Worm (Caenorhabditis elegans): ENCODE measurements around the gene F42A9.3.

The F42A9.3 gene

ce11 chrIV:8587057-8587456, 30.0 kb upstream of the F42A9.3 start (continued):
- TF ChIP-seq lin-39 (tag; optimal IDR thresholded peaks at IDR 0.05) (peak; percentile 49), pax-3 (tag; optimal IDR thresholded peaks at IDR 0.05) (no peak), unc-86 (tag; optimal IDR thresholded peaks at IDR 0.05) (peak; percentile 66), zip-4 (GFP tag; optimal IDR thresholded peaks at IDR 0.05) (no peak), swsn-7 (tag; optimal IDR thresholded peaks at IDR 0.05) (peak; percentile 38), dpl-1 (GFP tag; optimal IDR thresholded peaks at IDR 0.05) (peak in 2 of 3 experiments; percentile 12 to 38), nhr-11 (tag; optimal IDR thresholded peaks at IDR 0.05) (no peak)

DNA sequence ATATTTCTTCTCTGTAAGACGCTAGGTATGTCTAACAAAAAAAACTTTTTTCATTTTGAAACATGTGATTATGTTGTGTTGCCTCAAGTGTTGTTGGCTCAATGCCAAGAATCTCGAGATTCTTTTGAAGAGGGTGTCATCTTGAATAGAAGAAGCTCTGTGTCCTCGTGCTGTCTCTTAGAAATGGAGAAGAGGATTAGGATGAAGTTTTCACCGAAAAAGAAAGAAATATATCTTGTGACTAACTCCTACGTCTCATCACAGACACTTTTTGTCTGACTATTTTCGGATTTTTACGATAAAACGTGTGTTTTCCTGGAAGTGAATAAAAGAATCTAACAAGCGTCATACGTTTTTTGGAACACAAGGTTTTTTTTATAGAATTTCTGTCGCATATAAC, 29.5 kb upstream of the F42A9.3 start:
- TF ChIP-seq hlh-17 (GFP tag; optimal IDR thresholded peaks at IDR 0.05; ENCODE audit: borderline replicate concordance) (no peak), ceh-63 (GFP tag; optimal IDR thresholded peaks at IDR 0.05) (no peak), swsn-7 (tag; optimal IDR thresholded peaks at IDR 0.05) (no peak), zag-1 (tag; optimal IDR thresholded peaks at IDR 0.05) (no peak), fkh-4 (tag; optimal IDR thresholded peaks at IDR 0.05; ENCODE audit: borderline replicate concordance) (no peak), blmp-1 (tag; optimal IDR thresholded peaks at IDR 0.05) (no peak), fkh-8 (tag; optimal IDR thresholded peaks at IDR 0.05) (peak; percentile 53), unc-86 (tag; optimal IDR thresholded peaks at IDR 0.05) (peak; percentile 50), ceh-90 (tag; optimal IDR thresholded peaks at IDR 0.05) (no peak), nhr-84 (tag; optimal IDR thresholded peaks at IDR 0.05) (no peak), tbx-2 (tag; optimal IDR thresholded peaks at IDR 0.05) (no peak), zip-4 (GFP tag; optimal IDR thresholded peaks at IDR 0.05) (no peak), irx-1 (tag; optimal IDR thresholded peaks at IDR 0.05) (no peak), dsc-1 (tag; optimal IDR thresholded peaks at IDR 0.05) (peak; percentile 87), lsy-2 (tag; optimal IDR thresholded peaks at IDR 0.05) (peak in 1 of 2 experiments; percentile 7), pax-3 (tag; optimal IDR thresholded peaks at IDR 0.05) (peak; percentile 83), sox-4 (tag; optimal IDR thresholded peaks at IDR 0.05) (peak; percentile 73), jun-1 (tag; optimal IDR thresholded peaks at IDR 0.05) (no peak), unc-130 (tag; optimal IDR thresholded peaks at IDR 0.05) (no peak), mef-2 (tag; optimal IDR thresholded peaks at IDR 0.05) (peak; percentile 58), nhr-71 (tag; optimal IDR thresholded peaks at IDR 0.05) (peak; percentile 55), ztf-4 (tag; optimal IDR thresholded peaks at IDR 0.05) (peak; percentile 18), fkh-10 (GFP tag; optimal IDR thresholded peaks at IDR 0.05) (peak; percentile 9), mep-1 (tag; optimal IDR thresholded peaks at IDR 0.05) (peak; percentile 4), lin-14 (GFP tag; optimal IDR thresholded peaks at IDR 0.05) (peak; percentile 25), nhr-47 (tag; optimal IDR thresholded peaks at IDR 0.05) (peak; percentile 19), hlh-4 (tag; optimal IDR thresholded peaks at IDR 0.05) (no peak), lin-13 (GFP tag; optimal IDR thresholded peaks at IDR 0.05) (peak; percentile 20), ceh-88 (GFP tag; IDR thresholded peaks at IDR 0.05) (no peak)

- TF ChIP-seq mep-1 (tag; optimal IDR thresholded peaks at IDR 0.05) (no peak), mdl-1 (tag; optimal IDR thresholded peaks at IDR 0.05) (no peak)
These were observed 21.7 kb upstream of the F42A9.3 start, which contains the start of gene Y59H11AR.3 for ce11 chrIV:8595317-8595716. Gene Y59H11AR.3 (minus strand): TSS chrIV:8595417.

DNA sequence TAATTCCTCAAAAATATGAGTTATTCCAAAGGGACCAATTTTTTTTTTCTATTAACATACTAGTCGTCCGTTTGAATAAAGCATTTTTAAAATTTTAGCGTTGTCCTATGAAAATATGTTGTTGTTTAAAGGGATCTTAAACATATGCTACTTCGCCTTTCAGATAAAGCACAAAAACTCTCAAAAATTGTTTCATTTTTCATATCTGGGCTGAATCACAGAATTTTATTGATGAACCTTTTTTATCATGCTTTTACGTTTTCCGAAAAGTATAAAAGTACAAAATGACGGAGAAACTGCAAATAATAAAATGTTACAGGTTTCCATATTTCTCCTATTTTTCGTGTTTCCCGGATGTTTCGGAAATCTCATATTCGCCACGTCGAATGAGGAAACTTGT, 21.3 kb upstream of the F42A9.3 start, which contains the start of gene clec-181:
Gene clec-181 (plus strand): TSS at position 301 of the 400 bp plus-strand sequence.
- no peak for TF ChIP-seq lin-15B (tag; optimal IDR thresholded peaks at IDR 0.05)
- no peak for TF ChIP-seq Y116A8C.19 (tag; optimal IDR thresholded peaks at IDR 0.05; ENCODE audit: borderline replicate concordance)
- TF ChIP-seq swsn-7 (tag; optimal IDR thresholded peaks at IDR 0.05) = no peak
- TF ChIP-seq nhr-85 (tag) = no peak
- TF ChIP-seq zag-1 (tag; optimal IDR thresholded peaks at IDR 0.05) = no peak
- TF ChIP-seq snpc-4 (tag; optimal IDR thresholded peaks at IDR 0.05) = no peak
- no peak for TF ChIP-seq nhr-11 (tag; optimal IDR thresholded peaks at IDR 0.05)
- TF ChIP-seq blmp-1 (tag; optimal IDR thresholded peaks at IDR 0.05) = no peak
- TF ChIP-seq mep-1 (tag; optimal IDR thresholded peaks at IDR 0.05) = no peak
- TF ChIP-seq F16B12.6 (tag; optimal IDR thresholded peaks at IDR 0.05) = no peak
- TF ChIP-seq ceh-90 (tag; optimal IDR thresholded peaks at IDR 0.05) = no peak
- no peak for TF ChIP-seq pqm-1 (tag; optimal IDR thresholded peaks at IDR 0.05)
- TF ChIP-seq dsc-1 (tag; optimal IDR thresholded peaks at IDR 0.05) = no peak
- TF ChIP-seq hlh-17 (GFP tag; optimal IDR thresholded peaks at IDR 0.05; ENCODE audit: borderline replicate concordance) = no peak
- TF ChIP-seq pax-3 (tag; optimal IDR thresholded peaks at IDR 0.05) = no peak
- TF ChIP-seq C16A3.4 (tag; optimal IDR thresholded peaks at IDR 0.05) = no peak
